Worm (Caenorhabditis elegans) whole organism, young adult: Measurements from ENCODE around the gene M01A8.1.

Experiments used
- C06A6.2 ChIP-seq: fragments of 200-800 bp; sonication (Bioruptor generic); conservative IDR thresholded peaks from 2 replicates; pipeline ENCODE4 v1.3.6; 2022; ENCODE audit warnings: missing genetic modification characterization, missing compliant biosample characterization
- C17E4.6 ChIP-seq: fragments of 200-800 bp; sonication (Bioruptor generic); IDR thresholded peaks from 2 replicates; pipeline ENCODE4 v1.3.6; 2022; ENCODE audit warnings: missing genetic modification reagents, missing genetic modification characterization, missing compliant biosample characterization
- F33H1.4 ChIP-seq: fragments of 200-800 bp; sonication (Bioruptor generic); IDR thresholded peaks from 2 replicates; pipeline ENCODE4 v1.3.6; 2022; ENCODE audit warnings: missing genetic modification reagents, missing genetic modification characterization, missing compliant biosample characterization
- F37B4.10 ChIP-seq: fragments of 200-800 bp; sonication (Bioruptor generic); IDR thresholded peaks from 2 replicates; pipeline ENCODE4 v1.3.6; 2022; ENCODE audit warnings: missing genetic modification characterization, missing compliant biosample characterization
- T07F8.4 ChIP-seq: sonication (generic microtip); optimal IDR thresholded peaks from 2 replicates; lab custom pipeline; 2016; ENCODE audit warnings: mild to moderate bottlenecking, missing genetic modification characterization, moderate library complexity, missing compliant biosample characterization
- Y95B8A.8 ChIP-seq: fragments of 200-800 bp; sonication (Bioruptor generic); IDR thresholded peaks from 2 replicates; pipeline ENCODE4 v1.3.6; 2022; ENCODE audit warnings: missing genetic modification reagents, missing genetic modification characterization, missing compliant biosample characterization
- ZK185.1 ChIP-seq: sonication (generic microtip); optimal IDR thresholded peaks from 2 replicates; lab custom pipeline; 2016; ENCODE audit warnings: mild to moderate bottlenecking, missing genetic modification characterization, missing compliant biosample characterization; ENCODE audit not compliant: poor library complexity, severe bottlenecking
- aptf-2 ChIP-seq: fragments of 200-800 bp; sonication (Bioruptor generic); conservative IDR thresholded peaks from 2 replicates; pipeline ENCODE4 v1.3.6; 2022; ENCODE audit warnings: missing genetic modification reagents, missing genetic modification characterization, missing compliant biosample characterization
- cebp-1 ChIP-seq, 2 experiments: fragments of 200-800 bp in 1 of 2; sonication (Bioruptor generic) in 1 of 2; sonication (generic microtip) in 1 of 2; IDR thresholded peaks in 1 of 2; optimal IDR thresholded peaks in 1 of 2; 2 replicates each; pipeline versions ENCODE4 v1.3.6 to Lab custom; 2017 to 2022; ENCODE audit warnings: missing compliant biosample characterization in 2 of 2, missing genetic modification characterization in 2 of 2, mild to moderate bottlenecking in 1 of 2, missing genetic modification reagents in 1 of 2, moderate library complexity in 1 of 2
- chd-7 ChIP-seq: sonication (generic microtip); optimal IDR thresholded peaks from 2 replicates; lab custom pipeline; 2016; ENCODE audit warnings: mild to moderate bottlenecking, missing genetic modification characterization, moderate library complexity, missing compliant biosample characterization
- dox-1 ChIP-seq: fragments of 200-800 bp; sonication (Bioruptor generic); IDR thresholded peaks from 2 replicates; pipeline ENCODE4 v1.3.6; 2022; ENCODE audit warnings: missing genetic modification reagents, missing genetic modification characterization, missing compliant biosample characterization
- dpl-1 ChIP-seq: fragments of 150-350 bp; optimal IDR thresholded peaks from 2 replicates; lab custom pipeline; 2014; ENCODE audit warnings: missing biosample characterization, missing genetic modification reagents, missing genetic modification characterization
- efl-1 ChIP-seq: fragments of 150-350 bp; optimal IDR thresholded peaks from 2 replicates; lab custom pipeline; 2014; ENCODE audit warnings: missing biosample characterization, missing genetic modification reagents, missing genetic modification characterization
- egl-44 ChIP-seq: fragments of 200-800 bp; sonication (Bioruptor generic); IDR thresholded peaks from 2 replicates; pipeline ENCODE4 v1.3.6; 2022; ENCODE audit warnings: missing genetic modification reagents, missing genetic modification characterization, missing compliant biosample characterization
- ekl-4 ChIP-seq: fragments of 200-800 bp; sonication (Bioruptor generic); IDR thresholded peaks from 2 replicates; pipeline ENCODE4 v1.3.6; 2022; ENCODE audit warnings: missing genetic modification reagents, missing genetic modification characterization, missing compliant biosample characterization
- ets-4 ChIP-seq: fragments of 200-800 bp; sonication (Bioruptor generic); optimal IDR thresholded peaks from 2 replicates; lab custom pipeline; 2018; ENCODE audit warnings: mild to moderate bottlenecking, missing genetic modification characterization, missing compliant biosample characterization
- gei-17 ChIP-seq: fragments of 200-800 bp; sonication (Bioruptor generic); optimal IDR thresholded peaks from 2 replicates; lab custom pipeline; 2018; ENCODE audit warnings: mild to moderate bottlenecking, missing genetic modification characterization, missing compliant biosample characterization
- him-1 ChIP-seq: sonication (generic microtip); optimal IDR thresholded peaks from 2 replicates; lab custom pipeline; 2016; ENCODE audit warnings: missing genotype, missing genetic modification reagents, missing genetic modification characterization, missing compliant biosample characterization
- hmg-1.2 ChIP-seq: fragments of 200-800 bp; sonication (Bioruptor generic); IDR thresholded peaks from 2 replicates; pipeline ENCODE4 v1.3.6; 2022; ENCODE audit warnings: missing genetic modification reagents, missing genetic modification characterization, missing compliant biosample characterization
- lag-1 ChIP-seq: fragments of 200-800 bp; sonication (Bioruptor generic); IDR thresholded peaks from 2 replicates; pipeline ENCODE4 v1.3.6; 2022; ENCODE audit warnings: missing genetic modification reagents, missing genetic modification characterization, missing compliant biosample characterization
- lin-26 ChIP-seq: fragments of 200-800 bp; sonication (Bioruptor generic); IDR thresholded peaks from 2 replicates; pipeline ENCODE4 v1.3.6; 2022; ENCODE audit warnings: missing genetic modification reagents, missing genetic modification characterization, missing compliant biosample characterization
- lin-35 ChIP-seq, 3 experiments: fragments of 150-350 bp in 2 of 3; sonication (generic microtip) in 1 of 3; optimal IDR thresholded peaks; 2 replicates each; lab custom pipeline; 2014 to 2018; ENCODE audit warnings: missing biosample characterization in 3 of 3, missing genetic modification characterization in 3 of 3, missing genetic modification reagents in 3 of 3
- lin-40 ChIP-seq: sonication (generic microtip); optimal IDR thresholded peaks from 2 replicates; lab custom pipeline; 2016; ENCODE audit warnings: missing genetic modification characterization, mild to moderate bottlenecking, missing compliant biosample characterization, missing genotype, missing genetic modification reagents
- lir-1 ChIP-seq: fragments of 200-800 bp; sonication (Bioruptor generic); conservative IDR thresholded peaks from 2 replicates; pipeline ENCODE4 v1.3.6; 2022; ENCODE audit warnings: missing genetic modification reagents, missing genetic modification characterization, missing compliant biosample characterization
- madf-3 ChIP-seq: fragments of 200-800 bp; sonication (Bioruptor generic); IDR thresholded peaks from 2 replicates; pipeline ENCODE4 v1.3.6; 2022; ENCODE audit warnings: missing genetic modification reagents, missing genetic modification characterization, missing compliant biosample characterization
- madf-8 ChIP-seq: fragments of 200-800 bp; sonication (Bioruptor generic); conservative IDR thresholded peaks from 2 replicates; pipeline ENCODE4 v1.3.6; 2022; ENCODE audit warnings: missing genetic modification reagents, missing genetic modification characterization, missing compliant biosample characterization
- mel-28 ChIP-seq: sonication (generic microtip); optimal IDR thresholded peaks from 2 replicates; lab custom pipeline; 2016; ENCODE audit warnings: borderline replicate concordance, mild to moderate bottlenecking, missing genetic modification characterization, missing compliant biosample characterization
- mes-4 ChIP-seq: sonication (generic microtip); optimal IDR thresholded peaks from 2 replicates; lab custom pipeline; 2016; ENCODE audit warnings: missing genotype, missing genetic modification characterization, missing compliant biosample characterization
- nfya-1 ChIP-seq: sonication (generic microtip); optimal IDR thresholded peaks from 2 replicates; lab custom pipeline; 2017; ENCODE audit warnings: antibody characterized with exemption, missing compliant biosample characterization, missing genetic modification characterization, borderline replicate concordance; ENCODE audit not compliant: insufficient read depth
- nhr-27 ChIP-seq: fragments of 200-800 bp; sonication (Bioruptor generic); optimal IDR thresholded peaks from 2 replicates; lab custom pipeline; 2018; ENCODE audit warnings: mild to moderate bottlenecking, missing genetic modification characterization, moderate library complexity, missing compliant biosample characterization
- nhr-80 ChIP-seq: sonication (generic microtip); optimal IDR thresholded peaks from 2 replicates; lab custom pipeline; 2016; ENCODE audit warnings: missing genetic modification characterization, missing compliant biosample characterization
- pbrm-1 ChIP-seq: fragments of 200-800 bp; sonication (Bioruptor generic); IDR thresholded peaks from 2 replicates; pipeline ENCODE4 v1.3.6; 2022; ENCODE audit warnings: missing genetic modification reagents, missing genetic modification characterization, missing compliant biosample characterization
- pha-4 ChIP-seq: fragments of 150-350 bp; sonication (generic microtip); optimal IDR thresholded peaks from 2 replicates; lab custom pipeline; 2014; ENCODE audit warnings: missing biosample characterization, missing genetic modification reagents, missing genetic modification characterization
- rec-8 ChIP-seq, 2 experiments: sonication (generic microtip); optimal IDR thresholded peaks; 2 replicates each; lab custom pipeline; 2016; ENCODE audit warnings: mild to moderate bottlenecking in 2 of 2, missing genetic modification characterization in 2 of 2, missing genetic modification reagents in 2 of 2, missing genotype in 2 of 2, missing biosample characterization in 1 of 2, missing compliant biosample characterization in 1 of 2, moderate library complexity in 1 of 2
- sdz-38 ChIP-seq: sonication (generic microtip); optimal IDR thresholded peaks from 2 replicates; lab custom pipeline; 2016; ENCODE audit warnings: missing genotype, missing genetic modification characterization, missing compliant biosample characterization
- sea-2 ChIP-seq: fragments of 200-800 bp; sonication (Bioruptor generic); IDR thresholded peaks from 2 replicates; pipeline ENCODE4 v1.3.6; 2022; ENCODE audit warnings: missing genetic modification characterization, missing compliant biosample characterization
- snpc-3.4 ChIP-seq: sonication (generic microtip); optimal IDR thresholded peaks from 2 replicates; lab custom pipeline; 2017; ENCODE audit warnings: missing genetic modification characterization, mild to moderate bottlenecking, missing compliant biosample characterization, antibody characterized with exemption, moderate library complexity, missing genotype, missing genetic modification reagents
- tbx-9 ChIP-seq: sonication (generic microtip); optimal IDR thresholded peaks from 2 replicates; lab custom pipeline; 2016; ENCODE audit warnings: borderline replicate concordance, missing genetic modification characterization, inconsistent platforms, missing compliant biosample characterization
- unc-62 ChIP-seq: fragments of 150-350 bp; optimal IDR thresholded peaks from 2 replicates; lab custom pipeline; 2014; ENCODE audit warnings: missing biosample characterization, missing genetic modification reagents, missing genetic modification characterization
- ztf-18 ChIP-seq: sonication (generic microtip); optimal IDR thresholded peaks from 2 replicates; lab custom pipeline; 2016; ENCODE audit warnings: missing genotype, mild to moderate bottlenecking, missing genetic modification characterization, missing compliant biosample characterization
- ztf-25 ChIP-seq: fragments of 200-800 bp; sonication (Bioruptor generic); IDR thresholded peaks from 2 replicates; pipeline ENCODE4 v1.3.6; 2022; ENCODE audit warnings: missing genetic modification reagents, missing genetic modification characterization, missing compliant biosample characterization
- ztf-3 ChIP-seq: fragments of 200-800 bp; sonication (Bioruptor generic); optimal IDR thresholded peaks from 2 replicates; lab custom pipeline; 2018; ENCODE audit warnings: mild to moderate bottlenecking, missing genetic modification characterization, missing compliant biosample characterization

Gene M01A8.1

DNA sequence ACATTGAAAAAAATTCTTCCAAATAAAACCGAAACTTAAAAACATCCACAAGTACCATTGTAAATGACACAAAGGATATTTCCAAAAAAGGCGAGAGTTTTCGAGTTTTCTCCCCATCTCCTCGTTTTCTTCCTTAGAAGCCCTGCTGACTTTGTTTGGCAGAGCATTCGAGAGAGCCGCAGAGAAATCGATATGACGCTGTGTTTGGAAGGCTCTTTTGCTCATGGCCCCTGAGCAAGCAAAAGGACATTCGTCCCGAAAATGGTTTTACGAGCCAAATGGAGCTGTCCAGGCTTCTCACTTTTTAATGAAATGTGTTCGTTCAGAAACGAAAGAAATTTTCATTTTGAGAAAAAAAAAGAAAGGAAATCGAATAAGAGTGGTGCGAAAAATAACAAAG lies 15.0 kb downstream of the M01A8.1 start:
- TF ChIP-seq Y95B8A.8 (GFP tag; lab: Robert Waterston, UW) (0 out of 2 replicates have a peak, but pooled peaks have one; percentile 31), unc-62 (GFP tag; lab: Kevin White, UChicago) (no peak), F37B4.10 (no peak), ztf-18 (tag; lab: Kevin White, UChicago) (no peak), pbrm-1 (GFP tag; lab: Robert Waterston, UW) (0 out of 2 replicates have a peak, but pooled peaks have one; percentile 7)

DNA sequence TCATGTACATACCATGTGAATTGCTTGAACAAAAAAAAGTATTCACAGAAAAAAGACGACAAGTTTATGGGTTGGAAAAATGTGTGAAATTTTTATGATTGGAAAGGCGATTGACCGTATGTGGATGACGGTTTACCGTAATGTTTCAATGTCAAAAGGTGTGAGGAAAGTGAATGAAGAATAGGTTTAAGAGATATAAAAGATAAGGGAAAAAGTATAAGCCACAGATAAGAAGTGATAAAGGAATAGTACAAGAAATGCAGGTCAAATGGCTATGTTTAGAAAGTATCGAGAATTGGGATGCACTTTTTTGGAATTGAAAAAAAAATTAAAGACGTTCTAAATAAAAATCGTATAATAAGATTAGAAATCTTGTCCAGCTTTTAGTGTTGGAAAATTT lies 20.7 kb downstream of the M01A8.1 start:
- no peak for TF ChIP-seq lin-26 (GFP tag; lab: Robert Waterston, UW)
- no peak for TF ChIP-seq snpc-3.4
- no peak for TF ChIP-seq aptf-2 (GFP tag; lab: Robert Waterston, UW)
- TF ChIP-seq him-1, result no peak
- no peak for TF ChIP-seq C17E4.6 (GFP tag; lab: Robert Waterston, UW)
- no peak for TF ChIP-seq ZK185.1 (tag; lab: Kevin White, UChicago)

DNA sequence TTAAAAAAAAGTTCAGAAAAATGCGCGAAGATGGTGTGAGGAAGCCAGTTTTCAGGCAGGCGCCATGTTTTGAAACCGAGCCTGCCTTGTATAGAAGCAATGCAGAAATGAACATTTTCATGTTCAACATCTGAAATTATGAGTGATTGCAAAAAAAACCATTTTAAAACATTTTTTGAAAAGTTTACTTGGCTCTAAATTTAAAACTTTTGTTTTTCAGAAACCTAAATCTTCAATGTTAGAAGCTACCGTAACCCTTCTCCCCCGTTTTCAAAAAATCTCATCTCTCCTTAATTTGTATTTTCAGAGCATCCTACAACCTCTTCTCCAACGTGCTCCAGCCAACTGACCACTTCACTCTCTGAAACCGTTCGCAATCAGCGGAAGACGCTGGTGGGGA lies 24.4 kb downstream of the M01A8.1 start, which contains the start of gene fozi-1:
Gene fozi-1 (plus strand): TSS at position 301 of the 400 bp plus-strand sequence.
- TF ChIP-seq lir-1 (GFP tag; lab: Robert Waterston, UW) (no peak), mes-4 (tag; lab: Kevin White, UChicago) (no peak), F33H1.4 (no peak), C06A6.2 (GFP tag; lab: Robert Waterston, UW) (no peak), lin-35 (GFP tag; optimal IDR thresholded peaks at IDR 0.05; lab: Kevin White, UChicago) (no peak), lin-40 (tag; lab: Kevin White, UChicago) (no peak), pha-4 (tag; lab: Kevin White, UChicago) (no peak), Y95B8A.8 (GFP tag; lab: Robert Waterston, UW) (no peak)

DNA sequence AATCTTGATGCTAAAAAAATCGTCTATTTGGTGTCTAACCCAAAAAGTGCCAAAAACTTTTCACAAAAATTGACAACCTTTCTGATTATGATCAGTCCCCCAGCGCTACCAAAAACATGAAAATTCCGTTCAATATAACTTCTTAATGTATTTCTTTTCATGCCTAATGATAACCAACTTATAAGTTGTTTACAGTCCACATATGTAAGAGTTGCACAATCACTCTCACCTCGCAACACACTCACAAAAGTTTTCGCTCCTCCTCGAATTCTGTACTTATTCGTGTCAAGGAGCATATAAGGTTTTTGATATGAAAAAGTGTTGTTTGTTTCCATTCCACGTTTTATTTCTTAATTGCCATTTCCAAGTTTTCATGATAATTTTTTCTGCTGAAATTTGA lies 31.5 kb downstream of the M01A8.1 start:
- TF ChIP-seq nhr-27, result no peak
- TF ChIP-seq nfya-1 (tag; lab: Kevin White, UChicago), result no peak
- TF ChIP-seq lag-1, result no peak
- peak; percentile 43 for TF ChIP-seq nhr-80 (tag; lab: Kevin White, UChicago)
- no peak for TF ChIP-seq chd-7
- no peak for TF ChIP-seq ztf-25 (GFP tag; lab: Robert Waterston, UW)
- no peak for TF ChIP-seq Y95B8A.8 (GFP tag; lab: Robert Waterston, UW)
- TF ChIP-seq ekl-4, result no peak
- TF ChIP-seq madf-8, result no peak

ce11 chrIII:9289815-9290214 lies 32.8 kb downstream of the M01A8.1 start:
- TF ChIP-seq ets-4 (GFP tag; lab: Kevin White, UChicago), result peak; percentile 31
- no peak for TF ChIP-seq efl-1 (GFP tag; lab: Kevin White, UChicago)
- no peak for TF ChIP-seq hmg-1.2 (GFP tag; lab: Robert Waterston, UW)
- no peak for TF ChIP-seq tbx-9 (tag; lab: Kevin White, UChicago)
- no peak for TF ChIP-seq T07F8.4 (tag; lab: Kevin White, UChicago)
- no peak for TF ChIP-seq mel-28 (tag; lab: Kevin White, UChicago)
- no peak for TF ChIP-seq sdz-38 (tag; lab: Kevin White, UChicago)
- no peak for TF ChIP-seq egl-44 (GFP tag; lab: Robert Waterston, UW)
- no peak for TF ChIP-seq sea-2 (GFP tag; lab: Robert Waterston, UW)
- TF ChIP-seq gei-17 (GFP tag; lab: Kevin White, UChicago), result no peak
- no peak for TF ChIP-seq chd-7
- no peak for TF ChIP-seq madf-3 (GFP tag; lab: Robert Waterston, UW)
- no peak for TF ChIP-seq dpl-1
- TF ChIP-seq ztf-3 (GFP tag; lab: Kevin White, UChicago), result no peak
- TF ChIP-seq dox-1 (GFP tag; lab: Robert Waterston, UW), result peak; percentile 65
- peak; percentile 99 for TF ChIP-seq nhr-80 (tag; lab: Kevin White, UChicago)
- no peak for TF ChIP-seq cebp-1 (GFP tag; IDR thresholded peaks at IDR 0.05; lab: Robert Waterston, UW)
- TF ChIP-seq cebp-1 (tag; optimal IDR thresholded peaks at IDR 0.05; lab: Kevin White, UChicago), result no peak
- TF ChIP-seq rec-8 (tag; optimal IDR thresholded peaks at IDR 0.05; lab: Kevin White, UChicago), result no peak
- no peak for TF ChIP-seq aptf-2 (GFP tag; lab: Robert Waterston, UW)
